Worm (Caenorhabditis elegans) whole organism, L3 larva: ENCODE measurements around the gene uda-1.

ENCODE experiments used
- R02D3.7 ChIP-seq: fragments of 150-350 bp; optimal IDR thresholded peaks from 2 replicates; lab custom pipeline; 2014; ENCODE audit warnings: missing biosample characterization, missing genetic modification characterization
- ZK546.5 ChIP-seq: sonication (generic microtip); optimal IDR thresholded peaks from 2 replicates; lab custom pipeline; 2017; ENCODE audit warnings: missing biosample characterization, missing genetic modification characterization
- aly-2 ChIP-seq: fragments of 150-350 bp; optimal IDR thresholded peaks from 2 replicates; lab custom pipeline; 2014; ENCODE audit warnings: missing biosample characterization, missing genetic modification characterization
- ama-1 ChIP-seq: fragments of 150-350 bp; optimal IDR thresholded peaks from 2 replicates; lab custom pipeline; 2018
- ceh-16 ChIP-seq: sonication (generic microtip); optimal IDR thresholded peaks from 2 replicates; lab custom pipeline; 2017; ENCODE audit warnings: missing biosample characterization, missing genetic modification characterization
- ceh-28 ChIP-seq: fragments of 150-350 bp; optimal IDR thresholded peaks from 2 replicates; lab custom pipeline; 2014; ENCODE audit warnings: missing biosample characterization, missing genetic modification reagents, missing genetic modification characterization
- ceh-82 ChIP-seq: fragments of 150-350 bp; optimal IDR thresholded peaks from 2 replicates; lab custom pipeline; 2014; ENCODE audit warnings: missing biosample characterization, missing genetic modification characterization
- egl-5 ChIP-seq: fragments of 150-350 bp; optimal IDR thresholded peaks from 2 replicates; lab custom pipeline; 2017; ENCODE audit warnings: missing biosample characterization, missing genetic modification reagents, missing genetic modification characterization, inconsistent platforms
- elt-1 ChIP-seq: fragments of 150-350 bp; optimal IDR thresholded peaks from 2 replicates; lab custom pipeline; 2014; ENCODE audit warnings: missing biosample characterization, missing genetic modification characterization
- elt-2 ChIP-seq: sonication (generic microtip); optimal IDR thresholded peaks from 2 replicates; lab custom pipeline; 2016; ENCODE audit warnings: missing genetic modification reagents, mild to moderate bottlenecking, missing genetic modification characterization, missing compliant biosample characterization
- fkh-2 ChIP-seq: fragments of 150-350 bp; optimal IDR thresholded peaks from 2 replicates; lab custom pipeline; 2014; ENCODE audit warnings: missing biosample characterization, missing genetic modification reagents, missing genetic modification characterization
- fos-1 ChIP-seq: fragments of 150-350 bp; optimal IDR thresholded peaks from 2 replicates; lab custom pipeline; 2014; ENCODE audit warnings: missing biosample characterization, missing genetic modification characterization
- hmg-11 ChIP-seq: sonication (generic microtip); optimal IDR thresholded peaks from 2 replicates; lab custom pipeline; 2016; ENCODE audit warnings: missing genetic modification characterization, missing compliant biosample characterization
- jun-1 ChIP-seq: fragments of 150-350 bp; optimal IDR thresholded peaks from 2 replicates; lab custom pipeline; 2014; ENCODE audit warnings: missing biosample characterization, missing genetic modification reagents, missing genetic modification characterization
- lin-15B ChIP-seq: fragments of 150-350 bp; optimal IDR thresholded peaks from 2 replicates; lab custom pipeline; 2014; ENCODE audit warnings: missing biosample characterization, missing genetic modification characterization
- lin-39 ChIP-seq: fragments of 150-350 bp; optimal IDR thresholded peaks from 2 replicates; lab custom pipeline; 2018; ENCODE audit warnings: missing biosample characterization, missing genetic modification reagents, missing genetic modification characterization
- lsy-12 ChIP-seq: sonication (generic microtip); optimal IDR thresholded peaks from 2 replicates; lab custom pipeline; 2016; ENCODE audit warnings: mild to moderate bottlenecking, missing genetic modification characterization, missing compliant biosample characterization
- mdl-1 ChIP-seq: fragments of 150-350 bp; optimal IDR thresholded peaks from 2 replicates; lab custom pipeline; 2014; ENCODE audit warnings: missing biosample characterization, missing genetic modification characterization
- nfya-1 ChIP-seq: sonication (generic microtip); optimal IDR thresholded peaks from 2 replicates; lab custom pipeline; 2017; ENCODE audit warnings: missing genetic modification characterization, mild to moderate bottlenecking, missing compliant biosample characterization, antibody characterized with exemption, moderate library complexity; ENCODE audit not compliant: insufficient read depth
- nhr-11 ChIP-seq: fragments of 150-350 bp; optimal IDR thresholded peaks from 2 replicates; lab custom pipeline; 2014; ENCODE audit warnings: missing biosample characterization, missing genetic modification characterization
- nhr-12 ChIP-seq: fragments of 150-350 bp; optimal IDR thresholded peaks from 2 replicates; lab custom pipeline; 2014; ENCODE audit warnings: missing biosample characterization, missing genetic modification characterization
- nhr-23 ChIP-seq: fragments of 150-350 bp; optimal IDR thresholded peaks from 2 replicates; lab custom pipeline; 2014; ENCODE audit warnings: missing biosample characterization, missing genetic modification reagents, missing genetic modification characterization
- nhr-25 ChIP-seq: sonication (generic microtip); optimal IDR thresholded peaks from 2 replicates; lab custom pipeline; 2017; ENCODE audit warnings: missing biosample characterization, missing genetic modification characterization
- nhr-43 ChIP-seq: sonication (generic microtip); optimal IDR thresholded peaks from 2 replicates; lab custom pipeline; 2016; ENCODE audit warnings: mild to moderate bottlenecking, missing genetic modification characterization, missing compliant biosample characterization; ENCODE audit not compliant: poor library complexity, severe bottlenecking
- nhr-67 ChIP-seq: fragments of 150-350 bp; optimal IDR thresholded peaks from 2 replicates; lab custom pipeline; 2014; ENCODE audit warnings: missing biosample characterization, missing genetic modification characterization
- nhr-77 ChIP-seq: fragments of 150-350 bp; optimal IDR thresholded peaks from 2 replicates; lab custom pipeline; 2014; ENCODE audit warnings: missing biosample characterization, missing genetic modification characterization
- pha-4 ChIP-seq: fragments of 150-350 bp; optimal IDR thresholded peaks from 2 replicates; lab custom pipeline; 2014; ENCODE audit warnings: missing biosample characterization, missing genetic modification reagents, missing genetic modification characterization
- pqm-1 ChIP-seq: fragments of 150-350 bp; optimal IDR thresholded peaks from 2 replicates; lab custom pipeline; 2017; ENCODE audit warnings: missing biosample characterization, missing genetic modification characterization, inconsistent platforms
- skn-1 ChIP-seq: fragments of 150-350 bp; optimal IDR thresholded peaks from 2 replicates; lab custom pipeline; 2014; ENCODE audit warnings: missing biosample characterization, missing genetic modification characterization
- snpc-4 ChIP-seq: fragments of 150-350 bp; optimal IDR thresholded peaks from 2 replicates; lab custom pipeline; 2014; ENCODE audit warnings: missing biosample characterization, missing genetic modification characterization
- tbx-2 ChIP-seq: sonication (generic microtip); optimal IDR thresholded peaks from 2 replicates; lab custom pipeline; 2016; ENCODE audit warnings: mild to moderate bottlenecking, missing genetic modification characterization, missing compliant biosample characterization
- unc-39 ChIP-seq: sonication (generic microtip); optimal IDR thresholded peaks from 4 replicates; lab custom pipeline; 2017; ENCODE audit warnings: missing biosample characterization, missing genetic modification characterization
- unc-62 ChIP-seq: fragments of 150-350 bp; sonication (generic microtip); optimal IDR thresholded peaks from 4 replicates; lab custom pipeline; 2014; ENCODE audit warnings: missing biosample characterization, missing genetic modification reagents, missing genetic modification characterization
- ztf-4 ChIP-seq: fragments of 150-350 bp; optimal IDR thresholded peaks from 2 replicates; lab custom pipeline; 2014; ENCODE audit warnings: missing biosample characterization, missing genetic modification characterization

uda-1 gene

DNA sequence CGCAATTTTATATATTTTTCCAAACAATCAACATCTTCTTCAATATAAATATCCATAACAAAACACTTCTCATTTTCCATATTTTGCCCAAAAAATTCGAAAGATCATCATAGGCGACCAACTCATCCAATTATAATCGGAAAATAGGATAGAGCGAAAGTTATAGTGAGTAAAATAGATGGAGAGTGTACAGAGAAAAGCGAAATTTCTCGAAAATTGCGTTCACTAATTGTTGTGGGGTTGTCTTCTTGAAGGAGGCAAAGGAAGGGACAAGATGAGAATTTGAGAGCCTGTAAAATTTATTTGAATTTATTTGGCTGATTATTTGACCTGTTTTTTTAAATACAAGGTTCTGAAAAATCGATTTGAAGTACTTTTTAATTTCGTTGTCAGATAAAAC lies 31.0 kb downstream of the uda-1 start:
- TF ChIP-seq nhr-23 (tag; lab: Kevin White, UChicago) (peak; percentile 2), R02D3.7 (no peak)

DNA sequence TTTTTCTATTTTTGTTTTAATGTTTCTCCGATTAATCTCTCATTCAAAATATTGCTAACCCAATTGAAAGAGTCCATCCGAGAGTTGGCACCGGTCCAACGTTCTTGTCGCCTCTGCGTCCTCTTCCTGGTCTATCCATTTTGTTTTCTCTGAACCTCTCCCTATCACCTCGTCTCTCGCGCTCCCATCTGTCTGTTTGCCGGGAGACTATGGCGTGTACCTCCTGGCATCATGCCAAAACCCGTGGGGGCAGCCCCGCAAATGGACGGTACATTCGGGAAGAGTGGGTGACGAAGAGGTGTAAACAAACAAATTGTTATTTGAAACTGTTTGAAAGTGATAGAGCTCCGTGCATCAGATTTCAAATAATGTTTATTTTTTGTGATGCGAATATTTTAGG lies 31.7 kb downstream of the uda-1 start, which contains the start of gene T06E8.2:
Gene T06E8.2 (minus strand): TSS at position 139 of the 400 bp plus-strand sequence.
- TF ChIP-seq pha-4 (tag; lab: Kevin White, UChicago) (peak; percentile 91), nfya-1 (tag; lab: Kevin White, UChicago) (peak; percentile 27), nhr-11 (tag; lab: Kevin White, UChicago) (no peak), snpc-4 (tag; lab: Kevin White, UChicago) (peak; percentile 56), unc-62 (no peak), lin-15B (peak; percentile 6), hmg-11 (tag; lab: Kevin White, UChicago) (peak; percentile 24), ZK546.5 (no peak), tbx-2 (no peak), ztf-4 (tag; lab: Kevin White, UChicago) (no peak), nhr-12 (tag; lab: Kevin White, UChicago) (no peak), nhr-43 (tag; lab: Kevin White, UChicago) (peak; percentile 27)

DNA sequence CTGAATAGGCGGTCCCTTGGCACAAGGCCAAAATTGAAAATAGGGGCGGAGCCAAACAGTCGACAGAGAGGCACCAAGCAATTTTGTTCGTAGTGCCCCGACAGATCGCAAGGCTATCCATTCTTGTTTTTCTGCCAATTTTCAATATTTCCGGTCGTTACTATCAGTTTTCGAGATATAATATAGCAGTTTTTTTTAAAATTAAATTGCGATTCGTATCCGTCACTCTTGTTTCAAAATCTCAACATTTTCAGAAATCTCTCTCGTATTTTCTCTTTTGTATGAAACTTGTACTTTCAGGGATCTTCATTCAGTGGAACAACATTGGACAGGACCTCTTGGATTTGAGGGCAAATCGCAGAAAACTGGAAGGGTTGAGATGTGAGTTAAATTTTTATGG lies 32.5 kb downstream of the uda-1 start, which contains the start of gene F57A8.1:
Gene F57A8.1 (plus strand): TSS at position 301 of the 400 bp plus-strand sequence.
- TF ChIP-seq ama-1 (lab: Kevin White, UChicago): no peak
- TF ChIP-seq nhr-43 (tag; lab: Kevin White, UChicago): no peak
- TF ChIP-seq nhr-77: no peak
- TF ChIP-seq lin-39: no peak
- no peak for TF ChIP-seq tbx-2
- TF ChIP-seq ceh-16 (tag; lab: Kevin White, UChicago): no peak
- TF ChIP-seq nhr-25 (tag; lab: Kevin White, UChicago): no peak
- TF ChIP-seq aly-2: no peak
- TF ChIP-seq ceh-28 (tag; lab: Kevin White, UChicago): no peak
- no peak for TF ChIP-seq lsy-12 (tag; lab: Kevin White, UChicago)
- no peak for TF ChIP-seq nhr-11 (tag; lab: Kevin White, UChicago)

DNA sequence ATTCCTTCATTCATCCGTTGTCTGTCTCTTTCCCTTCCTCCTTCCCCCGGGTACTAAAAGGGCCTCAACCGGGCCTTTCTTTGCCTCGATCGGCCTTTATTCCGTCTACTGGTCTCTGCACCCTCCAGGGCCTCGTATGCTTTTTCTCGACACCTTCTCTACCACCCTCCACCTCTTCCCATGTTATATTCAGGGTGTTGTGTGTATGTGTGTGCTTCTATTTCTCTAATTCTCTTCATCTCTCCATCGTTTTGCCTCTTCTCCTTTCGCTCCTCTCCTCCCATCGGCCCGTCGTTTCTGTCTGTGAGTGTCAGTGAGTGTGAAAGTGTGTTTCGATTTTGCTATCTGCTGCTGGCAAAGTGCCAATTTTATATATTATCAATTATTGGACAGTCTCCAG lies 35.3 kb downstream of the uda-1 start:
- TF ChIP-seq nhr-23 (tag; lab: Kevin White, UChicago): peak; percentile 67
- TF ChIP-seq jun-1 (tag; lab: Kevin White, UChicago): peak; percentile 65
- peak; percentile 78 for TF ChIP-seq nhr-25 (tag; lab: Kevin White, UChicago)
- TF ChIP-seq unc-62: peak; percentile 23
- no peak for TF ChIP-seq fkh-2 (tag; lab: Kevin White, UChicago)
- TF ChIP-seq fos-1 (tag; lab: Kevin White, UChicago): no peak
- TF ChIP-seq hmg-11 (tag; lab: Kevin White, UChicago): peak; percentile 76
- peak; percentile 6 for TF ChIP-seq tbx-2
- peak; percentile 93 for TF ChIP-seq pha-4 (tag; lab: Kevin White, UChicago)
- peak; percentile 36 for TF ChIP-seq lin-15B
- TF ChIP-seq elt-1 (tag; lab: Kevin White, UChicago): no peak
- peak; percentile 32 for TF ChIP-seq nhr-43 (tag; lab: Kevin White, UChicago)
- TF ChIP-seq elt-2 (tag; lab: Kevin White, UChicago): peak; percentile 89
- no peak for TF ChIP-seq ceh-82
- peak; percentile 43 for TF ChIP-seq lsy-12 (tag; lab: Kevin White, UChicago)
- TF ChIP-seq mdl-1 (tag; lab: Kevin White, UChicago): peak; percentile 2
- peak; percentile 58 for TF ChIP-seq skn-1 (tag; lab: Kevin White, UChicago)
- peak; percentile 46 for TF ChIP-seq lin-39
- TF ChIP-seq nfya-1 (tag; lab: Kevin White, UChicago): peak; percentile 87
- TF ChIP-seq pqm-1 (tag; lab: Kevin White, UChicago): peak; percentile 83
- TF ChIP-seq snpc-4 (tag; lab: Kevin White, UChicago): peak; percentile 59
- TF ChIP-seq unc-39 (tag; lab: Kevin White, UChicago): no peak
- no peak for TF ChIP-seq egl-5 (tag; lab: Kevin White, UChicago)

DNA sequence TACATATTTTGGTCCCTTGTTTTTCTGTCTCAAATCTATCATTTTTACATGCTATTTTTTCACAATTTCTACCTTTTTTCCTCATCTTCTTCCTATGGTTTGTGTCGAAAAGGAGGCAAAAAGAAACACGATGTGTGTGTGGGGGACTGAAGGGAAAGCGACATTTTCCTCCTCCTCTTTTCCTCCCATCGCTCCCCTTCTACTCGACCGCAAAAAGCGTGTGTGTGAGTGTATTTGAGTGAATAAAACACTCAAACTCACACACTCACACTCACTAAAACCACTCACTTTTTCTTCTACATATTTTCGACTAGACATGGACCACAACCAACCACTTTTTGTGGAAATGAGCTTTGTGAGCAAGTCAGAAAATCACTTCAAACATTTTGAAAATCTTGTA lies 36.9 kb downstream of the uda-1 start:
- TF ChIP-seq elt-2 (tag; lab: Kevin White, UChicago) (peak; percentile 24), nhr-77 (no peak), snpc-4 (tag; lab: Kevin White, UChicago) (peak; percentile 30), hmg-11 (tag; lab: Kevin White, UChicago) (peak; percentile 45), nfya-1 (tag; lab: Kevin White, UChicago) (peak; percentile 53), nhr-67 (no peak), nhr-12 (tag; lab: Kevin White, UChicago) (no peak), unc-39 (tag; lab: Kevin White, UChicago) (no peak), ztf-4 (tag; lab: Kevin White, UChicago) (no peak)
